Fruit fly (Drosophila melanogaster): ENCODE measurements at regions not wholly inside any gene's neighbourhood (a gene's known extent, or its start where the extent isn't known, plus 50 kb on each side); places are given as distances from the start of the nearest gene placed in this dataset.

DNA sequence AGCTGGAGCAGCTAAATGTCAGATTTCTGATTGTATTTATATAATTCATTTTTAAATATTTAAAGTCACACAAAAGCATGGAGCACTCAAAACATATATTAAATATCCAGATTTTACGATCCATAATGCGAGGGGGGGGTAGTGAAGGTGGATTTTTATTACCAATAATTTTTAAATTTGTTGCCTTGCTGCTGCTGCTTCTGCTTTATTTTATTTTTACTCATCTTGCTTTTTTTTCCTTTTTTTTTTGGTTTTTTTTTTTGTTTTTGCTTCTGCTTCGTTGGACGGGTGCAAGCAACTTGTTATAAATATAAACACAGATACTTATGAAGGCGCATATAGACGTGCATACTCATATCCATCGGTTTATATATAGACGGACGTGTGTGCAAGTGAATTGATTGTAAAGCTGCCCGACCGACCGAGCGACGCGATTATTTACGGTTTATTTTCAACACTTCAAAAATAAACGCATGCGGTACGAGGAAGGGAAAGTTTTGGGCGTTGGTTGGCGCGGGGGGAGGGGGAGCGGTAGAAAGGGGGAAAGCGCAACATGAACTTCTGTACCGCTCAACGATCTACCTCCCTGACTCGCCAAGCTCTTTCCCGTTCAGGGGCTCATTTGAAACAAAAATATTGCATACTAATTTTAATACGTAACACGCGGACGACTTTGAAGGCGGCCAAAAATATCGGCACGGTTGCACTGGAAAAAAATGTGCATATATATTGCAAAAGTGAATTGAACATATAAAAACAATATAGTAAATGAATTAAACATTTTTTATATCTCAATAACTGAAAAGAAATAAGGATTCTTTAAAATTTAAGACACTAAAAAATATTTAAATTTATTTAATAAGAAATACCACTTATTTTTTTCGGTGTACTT is 60.3 kb upstream of the CG12362 start:
- TF ChIP-seq noc (tag; optimal IDR thresholded peaks at IDR 0.05): no peak

- no peak for TF ChIP-seq noc (tag; optimal IDR thresholded peaks at IDR 0.05)
These were observed 59.7 kb upstream of the CG12362 start for dm6 chr3L:10352958-10353302.

DNA sequence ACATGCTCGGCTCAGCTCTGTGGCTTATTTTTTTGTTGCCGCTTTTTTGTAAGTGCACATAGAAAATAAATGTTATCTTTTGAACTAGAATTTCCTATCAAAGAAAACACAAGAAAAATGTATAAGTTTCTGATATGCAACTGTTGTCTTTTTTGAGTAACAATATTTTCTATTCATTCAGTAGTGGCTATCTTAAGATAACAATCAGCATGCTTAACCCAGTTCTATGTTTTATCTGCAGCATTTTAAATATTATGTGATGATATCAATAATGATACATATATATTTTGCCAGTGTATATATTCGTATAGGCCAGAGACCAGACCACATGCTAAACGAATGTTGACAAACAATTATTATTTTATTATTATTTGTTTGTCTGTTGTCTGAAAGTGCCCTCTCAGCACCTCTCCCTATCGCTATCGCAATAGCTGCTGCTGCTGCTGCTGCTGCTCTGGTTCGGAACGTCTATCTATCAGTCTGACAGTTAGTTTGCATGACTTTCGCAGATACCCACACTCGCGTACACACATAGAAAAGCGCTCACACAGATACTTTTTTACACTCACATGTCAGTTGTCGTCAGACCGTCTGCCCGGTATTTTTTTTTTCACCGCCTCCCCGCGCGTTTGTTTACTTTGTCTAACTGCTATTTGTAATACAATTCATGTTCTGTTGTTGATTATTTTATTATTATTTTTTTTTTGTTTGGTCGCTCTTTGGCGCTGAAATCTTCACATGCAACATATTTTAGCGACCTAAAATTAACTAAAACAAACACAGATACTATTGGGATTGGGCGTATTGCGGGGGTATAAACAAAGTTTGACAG is 58.0 kb upstream of the CG12362 start:
- no peak for TF ChIP-seq noc (tag; optimal IDR thresholded peaks at IDR 0.05)

DNA sequence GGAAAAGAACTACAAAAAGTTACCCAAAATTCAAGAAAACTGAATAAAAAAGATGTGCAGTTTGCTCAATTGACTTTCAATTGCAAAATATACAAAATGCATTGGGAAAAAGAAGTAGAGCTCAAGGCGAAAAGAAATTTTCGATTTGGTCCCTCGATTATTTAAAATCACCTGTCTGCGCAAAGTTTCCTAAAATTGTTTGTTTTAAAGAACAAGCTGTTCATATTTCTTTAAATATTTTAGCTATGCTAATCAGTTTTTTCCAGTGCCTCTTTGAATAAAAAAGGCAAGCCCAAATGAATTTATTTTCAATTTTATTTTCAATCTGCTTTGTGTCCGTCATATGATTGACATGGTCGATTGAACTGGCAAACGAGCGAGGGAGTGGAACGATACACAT is 53.2 kb upstream of the CG12362 start:
- no peak for TF ChIP-seq noc (tag; optimal IDR thresholded peaks at IDR 0.05)

- no peak for TF ChIP-seq noc (tag; optimal IDR thresholded peaks at IDR 0.05)
These were observed 52.5 kb upstream of the CG12362 start for dm6 chr3L:10360125-10360524.

DNA sequence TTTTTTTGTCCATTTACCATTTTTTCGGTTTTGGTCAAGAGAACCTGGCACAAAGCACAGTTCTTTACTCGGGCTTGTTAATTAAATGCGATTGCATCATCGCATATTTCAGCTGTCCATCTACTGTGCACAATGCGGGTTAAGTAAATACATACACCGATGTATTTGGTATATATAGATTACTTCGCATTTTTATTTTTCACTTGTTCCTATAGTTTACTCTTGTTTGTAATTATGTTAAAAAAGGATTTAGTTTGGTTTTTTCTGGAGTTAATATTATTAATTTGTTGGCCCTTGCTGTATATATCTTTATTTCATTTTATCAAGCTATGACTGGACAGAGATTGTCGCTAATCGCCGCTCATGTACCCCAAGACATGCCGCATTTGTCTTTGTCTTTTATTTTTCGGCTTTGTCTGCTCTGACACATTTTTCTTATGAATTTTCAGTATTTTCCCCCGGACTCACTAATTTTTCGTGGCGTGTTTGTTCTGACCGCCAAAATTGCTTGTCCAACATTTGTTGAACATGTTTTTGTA is 51.1 kb upstream of the CG12362 start:
- no peak for TF ChIP-seq noc (tag; optimal IDR thresholded peaks at IDR 0.05)

dm6 chr3L:10362548-10363157 is 50.0 kb upstream of the CG12362 start:
- TF ChIP-seq noc (tag; optimal IDR thresholded peaks at IDR 0.05): peak; percentile 79

Measured in whole organism, larva.